Fruit fly (Drosophila melanogaster): ENCODE data around the gene Polr2J.

Polr2J gene

DNA sequence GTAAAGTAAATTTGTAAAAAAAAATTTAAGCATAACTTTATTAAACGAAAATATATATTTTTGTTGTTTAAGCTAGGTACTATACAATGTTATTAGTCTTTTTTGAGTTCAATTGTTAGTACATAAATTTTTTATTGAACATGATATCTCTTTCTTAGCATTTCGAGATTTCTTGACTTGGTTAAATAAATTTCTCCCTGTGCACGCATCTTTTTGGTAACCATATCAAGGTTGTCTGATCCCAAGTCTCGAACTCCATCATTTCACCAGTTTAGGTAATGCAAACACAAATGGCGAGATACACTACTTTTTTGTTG lies 21.1 kb upstream of the Polr2J start (continued):
- TF ChIP-seq CG10979 (tag; optimal IDR thresholded peaks at IDR 0.05) (no peak), tna (GFP tag; IDR thresholded peaks at IDR 0.05; ENCODE audit: partially characterized antibody) (no peak), eve (GFP tag; optimal IDR thresholded peaks at IDR 0.05) (peak in 1 of 2 experiments; percentile 18), CG17359 (tag; optimal IDR thresholded peaks at IDR 0.05) (peak; percentile 46), Sox102F (GFP tag; optimal IDR thresholded peaks at IDR 0.05) (peak; percentile 68), esg (GFP tag; conservative IDR thresholded peaks at IDR 0.05) (peak; percentile 55), CG7928 (GFP tag; optimal IDR thresholded peaks at IDR 0.05) (no peak), Ada2b (GFP tag; IDR thresholded peaks at IDR 0.05) (peak; percentile 17; the same call in 1 of the 2 replicates), ap (GFP tag; IDR thresholded peaks at IDR 0.05) (peak; percentile 28; the same call in 1 of the 2 replicates), Hr51 (GFP tag; optimal IDR thresholded peaks at IDR 0.05) (peak in 1 of 2 experiments; percentile 68), oc (tag; optimal IDR thresholded peaks at IDR 0.05) (no peak), Sox100B (GFP tag; optimal IDR thresholded peaks at IDR 0.05) (peak; percentile 35), Ets65A (GFP tag) (peak; percentile 39), CG17612 (GFP tag; IDR thresholded peaks at IDR 0.05) (no peak), stc (GFP tag; IDR thresholded peaks at IDR 0.05) (0 out of 2 replicates have a peak, but pooled peaks have one; percentile 4), Drgx (GFP tag; IDR thresholded peaks at IDR 0.05) (peak; percentile 69; the same call in 1 of the 2 replicates)

DNA sequence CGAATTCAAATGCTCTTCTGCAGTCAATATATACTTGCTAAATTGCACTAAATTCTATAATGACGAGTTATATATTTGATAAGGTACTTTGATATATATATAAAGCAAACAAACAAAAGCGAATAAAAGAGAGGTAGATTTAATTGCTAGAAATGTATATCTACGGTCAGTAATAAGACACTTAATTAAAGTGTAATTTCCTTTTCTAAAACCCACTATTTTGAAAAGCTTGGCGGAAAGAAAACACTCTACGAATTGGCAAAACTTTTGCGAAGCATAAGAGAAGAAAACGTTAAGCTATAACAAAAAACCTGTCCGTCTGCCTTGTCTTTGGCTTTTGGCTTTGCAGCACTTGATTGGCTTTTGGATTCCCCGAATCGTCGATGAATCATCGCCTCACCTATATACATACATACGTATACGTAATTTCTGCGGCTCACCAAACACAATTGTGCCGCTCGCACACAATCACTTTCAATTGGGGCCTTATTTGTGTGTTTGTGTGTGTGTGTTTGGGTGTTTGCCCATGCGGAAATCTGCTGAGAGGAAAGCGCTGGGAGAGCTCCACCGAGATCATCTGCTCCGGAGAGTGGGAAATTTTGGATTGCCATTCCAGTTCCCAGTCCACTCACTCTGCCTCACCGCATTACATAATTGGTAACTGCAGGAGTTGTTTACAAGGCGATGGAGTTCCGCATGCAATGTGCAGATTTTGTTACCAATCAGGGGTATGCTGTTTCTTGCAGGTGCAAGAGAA lies 20.6 kb upstream of the Polr2J start:
- TF ChIP-seq zfh2 (GFP tag; optimal IDR thresholded peaks at IDR 0.05), result peak; percentile 1
- TF ChIP-seq vvl (GFP tag; IDR thresholded peaks at IDR 0.05), result no peak
- TF ChIP-seq CG10431 (GFP tag; optimal IDR thresholded peaks at IDR 0.05), result no peak
- 0 out of 3 replicates have a peak, but pooled peaks have one; percentile 16 for TF ChIP-seq ci (GFP tag; IDR thresholded peaks at IDR 0.05)
- no peak for TF ChIP-seq stwl (tag; optimal IDR thresholded peaks at IDR 0.05)
- TF ChIP-seq dimm (GFP tag; IDR thresholded peaks at IDR 0.05), result no peak
- TF ChIP-seq Hr51 (GFP tag; optimal IDR thresholded peaks at IDR 0.05), result peak in 1 of 2 experiments; percentile 35
- TF ChIP-seq CG11398 (GFP tag; optimal IDR thresholded peaks at IDR 0.05), result no peak
- TF ChIP-seq Med (GFP tag), result peak; percentile 50
- no peak for TF ChIP-seq CG1602 (GFP tag; optimal IDR thresholded peaks at IDR 0.05)
- TF ChIP-seq unpg (GFP tag; optimal IDR thresholded peaks at IDR 0.05), result peak; percentile 49
- TF ChIP-seq sc (optimal IDR thresholded peaks at IDR 0.05), result no peak
- TF ChIP-seq sc (GFP tag; optimal IDR thresholded peaks at IDR 0.05), result no peak
- peak; percentile 12 for TF ChIP-seq D19A (tag; optimal IDR thresholded peaks at IDR 0.05)
- TF ChIP-seq CG12769 (tag; optimal IDR thresholded peaks at IDR 0.05), result peak; percentile 83
- no peak for TF ChIP-seq gcm2 (GFP tag; optimal IDR thresholded peaks at IDR 0.05)
- peak; percentile 76; the same call in 3 of the 4 replicates for TF ChIP-seq chinmo (GFP tag; IDR thresholded peaks at IDR 0.05; ENCODE audit: partially characterized antibody)
- 0 out of 2 replicates have a peak, but pooled peaks have one; percentile 7 for TF ChIP-seq stc (GFP tag; IDR thresholded peaks at IDR 0.05)
- TF ChIP-seq Dip3 (GFP tag; optimal IDR thresholded peaks at IDR 0.05), result no peak
- peak; percentile 46 to 48 for TF ChIP-seq Trl (optimal IDR thresholded peaks at IDR 0.05)
- no peak for TF ChIP-seq Trl (GFP tag; optimal IDR thresholded peaks at IDR 0.05)
- TF ChIP-seq CG1024 (GFP tag; IDR thresholded peaks at IDR 0.05), result no peak
- TF ChIP-seq dm (GFP tag; optimal IDR thresholded peaks at IDR 0.05), result no peak
- TF ChIP-seq Deaf1 (tag; optimal IDR thresholded peaks at IDR 0.05), result no peak
- TF ChIP-seq CG3065 (GFP tag; optimal IDR thresholded peaks at IDR 0.05), result no peak
- TF ChIP-seq PHDP (tag; optimal IDR thresholded peaks at IDR 0.05), result peak; percentile 23
- no peak for TF ChIP-seq aop (GFP tag; IDR thresholded peaks at IDR 0.05)
- TF ChIP-seq so (GFP tag; IDR thresholded peaks at IDR 0.05), result 0 out of 3 replicates have a peak, but pooled peaks have one; percentile 7
- no peak for TF ChIP-seq CG12659 (GFP tag; optimal IDR thresholded peaks at IDR 0.05)
- no peak for TF ChIP-seq sna (GFP tag; IDR thresholded peaks at IDR 0.05; ENCODE audit: partially characterized antibody)
- TF ChIP-seq sd (tag; optimal IDR thresholded peaks at IDR 0.05), result peak; percentile 15
- TF ChIP-seq Ptx1 (GFP tag; IDR thresholded peaks at IDR 0.05), result peak; percentile 39
- TF ChIP-seq Pdp1 (GFP tag; optimal IDR thresholded peaks at IDR 0.05), result peak in 1 of 2 experiments; percentile 84
- no peak for TF ChIP-seq CG15601 (tag; optimal IDR thresholded peaks at IDR 0.05)
- no peak for TF ChIP-seq toy (GFP tag; IDR thresholded peaks at IDR 0.05)
